Worm (Caenorhabditis elegans) whole organism, young adult: Measurements from ENCODE around the gene pot-1.

ENCODE experiments used
- B0261.1 ChIP-seq: sonication (generic microtip); optimal IDR thresholded peaks from 2 replicates; lab custom pipeline; 2016; ENCODE audit warnings: mild to moderate bottlenecking, missing genetic modification characterization, moderate library complexity, missing compliant biosample characterization
- B0336.3 ChIP-seq: fragments of 200-800 bp; sonication (Bioruptor generic); IDR thresholded peaks from 2 replicates; pipeline ENCODE4 v1.3.6; 2022; ENCODE audit warnings: missing genetic modification characterization, missing compliant biosample characterization
- C06A6.2 ChIP-seq: fragments of 200-800 bp; sonication (Bioruptor generic); conservative IDR thresholded peaks from 2 replicates; pipeline ENCODE4 v1.3.6; 2022; ENCODE audit warnings: missing genetic modification characterization, missing compliant biosample characterization
- C17E4.6 ChIP-seq: fragments of 200-800 bp; sonication (Bioruptor generic); IDR thresholded peaks from 2 replicates; pipeline ENCODE4 v1.3.6; 2022; ENCODE audit warnings: missing genetic modification reagents, missing genetic modification characterization, missing compliant biosample characterization
- D2030.7 ChIP-seq: fragments of 200-800 bp; sonication (Bioruptor generic); IDR thresholded peaks from 2 replicates; pipeline ENCODE4 v1.3.6; 2022; ENCODE audit warnings: missing genetic modification reagents, missing genetic modification characterization, missing compliant biosample characterization
- F23B12.7 ChIP-seq: sonication (generic microtip); optimal IDR thresholded peaks from 2 replicates; lab custom pipeline; 2017; ENCODE audit warnings: missing genetic modification characterization, mild to moderate bottlenecking, missing compliant biosample characterization, antibody characterized with exemption, moderate library complexity; ENCODE audit not compliant: insufficient read depth
- F33H1.4 ChIP-seq: fragments of 200-800 bp; sonication (Bioruptor generic); IDR thresholded peaks from 2 replicates; pipeline ENCODE4 v1.3.6; 2022; ENCODE audit warnings: missing genetic modification reagents, missing genetic modification characterization, missing compliant biosample characterization
- F49E8.2 ChIP-seq: sonication (generic microtip); optimal IDR thresholded peaks from 3 replicates; lab custom pipeline; 2017; ENCODE audit warnings: missing genetic modification characterization, mild to moderate bottlenecking, missing compliant biosample characterization, antibody characterized with exemption, moderate library complexity; ENCODE audit not compliant: insufficient read depth
- T26A5.8 ChIP-seq: sonication (generic microtip); optimal IDR thresholded peaks from 2 replicates; lab custom pipeline; 2016; ENCODE audit warnings: missing genetic modification characterization, missing compliant biosample characterization
- Y53F4B.3 ChIP-seq: fragments of 200-800 bp; sonication (Bioruptor generic); IDR thresholded peaks from 2 replicates; pipeline ENCODE4 v1.3.6; 2022; ENCODE audit warnings: missing genetic modification reagents, missing genetic modification characterization, missing compliant biosample characterization
- Y56A3A.18 ChIP-seq: fragments of 200-800 bp; sonication (Bioruptor generic); IDR thresholded peaks from 2 replicates; pipeline ENCODE4 v1.3.6; 2022; ENCODE audit warnings: missing genetic modification reagents, missing genetic modification characterization, missing compliant biosample characterization
- ZK185.1 ChIP-seq: sonication (generic microtip); optimal IDR thresholded peaks from 2 replicates; lab custom pipeline; 2016; ENCODE audit warnings: mild to moderate bottlenecking, missing genetic modification characterization, missing compliant biosample characterization; ENCODE audit not compliant: poor library complexity, severe bottlenecking
- akir-1 ChIP-seq: fragments of 200-800 bp; sonication (Bioruptor generic); optimal IDR thresholded peaks from 2 replicates; lab custom pipeline; 2018; ENCODE audit warnings: mild to moderate bottlenecking, missing genetic modification characterization, moderate library complexity, missing compliant biosample characterization
- aptf-2 ChIP-seq: fragments of 200-800 bp; sonication (Bioruptor generic); conservative IDR thresholded peaks from 2 replicates; pipeline ENCODE4 v1.3.6; 2022; ENCODE audit warnings: missing genetic modification reagents, missing genetic modification characterization, missing compliant biosample characterization
- attf-3 ChIP-seq: fragments of 200-800 bp; sonication (Bioruptor generic); conservative IDR thresholded peaks from 2 replicates; pipeline ENCODE4 v1.3.6; 2022; ENCODE audit warnings: missing genetic modification reagents, missing genetic modification characterization, missing compliant biosample characterization
- bed-1 ChIP-seq: fragments of 200-800 bp; sonication (Bioruptor generic); IDR thresholded peaks from 2 replicates; pipeline ENCODE4 v1.3.6; 2022; ENCODE audit warnings: missing genetic modification reagents, missing genetic modification characterization, missing compliant biosample characterization
- bed-2 ChIP-seq: fragments of 200-800 bp; sonication (Bioruptor generic); IDR thresholded peaks from 2 replicates; pipeline ENCODE4 v1.3.6; 2022; ENCODE audit warnings: missing genetic modification reagents, missing genetic modification characterization, missing compliant biosample characterization
- cebp-1 ChIP-seq, 2 experiments: fragments of 200-800 bp in 1 of 2; sonication (Bioruptor generic) in 1 of 2; sonication (generic microtip) in 1 of 2; IDR thresholded peaks in 1 of 2; optimal IDR thresholded peaks in 1 of 2; 2 replicates each; pipeline versions ENCODE4 v1.3.6 to Lab custom; 2017 to 2022; ENCODE audit warnings: missing compliant biosample characterization in 2 of 2, missing genetic modification characterization in 2 of 2, mild to moderate bottlenecking in 1 of 2, missing genetic modification reagents in 1 of 2, moderate library complexity in 1 of 2
- ceh-100 ChIP-seq: fragments of 200-800 bp; sonication (Bioruptor generic); IDR thresholded peaks from 2 replicates; pipeline ENCODE4 v1.3.6; 2022; ENCODE audit warnings: missing genetic modification reagents, missing genetic modification characterization, missing compliant biosample characterization
- ceh-79 ChIP-seq: sonication (generic microtip); optimal IDR thresholded peaks from 2 replicates; lab custom pipeline; 2017; ENCODE audit warnings: mild to moderate bottlenecking, missing genetic modification characterization, missing compliant biosample characterization
- ceh-91 ChIP-seq: fragments of 200-800 bp; sonication (Bioruptor generic); IDR thresholded peaks from 2 replicates; pipeline ENCODE4 v1.3.6; 2022; ENCODE audit warnings: missing genetic modification reagents, missing genetic modification characterization, missing compliant biosample characterization
- egl-44 ChIP-seq: fragments of 200-800 bp; sonication (Bioruptor generic); IDR thresholded peaks from 2 replicates; pipeline ENCODE4 v1.3.6; 2022; ENCODE audit warnings: missing genetic modification reagents, missing genetic modification characterization, missing compliant biosample characterization
- gei-17 ChIP-seq: fragments of 200-800 bp; sonication (Bioruptor generic); optimal IDR thresholded peaks from 2 replicates; lab custom pipeline; 2018; ENCODE audit warnings: mild to moderate bottlenecking, missing genetic modification characterization, missing compliant biosample characterization
- him-1 ChIP-seq: sonication (generic microtip); optimal IDR thresholded peaks from 2 replicates; lab custom pipeline; 2016; ENCODE audit warnings: missing genotype, missing genetic modification reagents, missing genetic modification characterization, missing compliant biosample characterization
- hlh-12 ChIP-seq: sonication (generic microtip); optimal IDR thresholded peaks from 2 replicates; lab custom pipeline; 2016; ENCODE audit warnings: missing genetic modification characterization, missing compliant biosample characterization
- hmg-20 ChIP-seq: fragments of 200-800 bp; sonication (Bioruptor generic); IDR thresholded peaks from 2 replicates; pipeline ENCODE4 v1.3.6; 2022; ENCODE audit warnings: missing genetic modification reagents, missing genetic modification characterization, missing compliant biosample characterization
- hsf-1 ChIP-seq: fragments of 200-800 bp; sonication (Bioruptor generic); IDR thresholded peaks from 2 replicates; pipeline ENCODE4 v1.3.6; 2022; ENCODE audit warnings: missing genetic modification reagents, missing genetic modification characterization, missing compliant biosample characterization
- let-607 ChIP-seq, 2 experiments: fragments of 200-800 bp in 1 of 2; sonication (Bioruptor generic) in 1 of 2; sonication (generic microtip) in 1 of 2; optimal IDR thresholded peaks; 2 replicates each; lab custom pipeline; 2016 to 2018; ENCODE audit warnings: mild to moderate bottlenecking in 2 of 2, missing compliant biosample characterization in 2 of 2, missing genetic modification characterization in 2 of 2, moderate library complexity in 2 of 2, missing genotype in 1 of 2
- lsl-1 ChIP-seq: fragments of 200-800 bp; sonication (Bioruptor generic); optimal IDR thresholded peaks from 2 replicates; lab custom pipeline; 2018; ENCODE audit warnings: mild to moderate bottlenecking, missing genetic modification characterization, moderate library complexity, missing compliant biosample characterization
- madf-10 ChIP-seq: sonication (generic microtip); optimal IDR thresholded peaks from 2 replicates; lab custom pipeline; 2016; ENCODE audit warnings: mild to moderate bottlenecking, missing genetic modification characterization, missing compliant biosample characterization
- mcd-1 ChIP-seq: fragments of 200-800 bp; sonication (Bioruptor generic); IDR thresholded peaks from 2 replicates; pipeline ENCODE4 v1.3.6; 2022; ENCODE audit warnings: missing genetic modification reagents, missing genetic modification characterization, missing compliant biosample characterization
- mes-4 ChIP-seq: sonication (generic microtip); optimal IDR thresholded peaks from 2 replicates; lab custom pipeline; 2016; ENCODE audit warnings: missing genotype, missing genetic modification characterization, missing compliant biosample characterization
- nfyb-1 ChIP-seq: fragments of 200-800 bp; sonication (Bioruptor generic); IDR thresholded peaks from 2 replicates; pipeline ENCODE4 v1.3.6; 2022; ENCODE audit warnings: missing genetic modification reagents, missing genetic modification characterization, missing compliant biosample characterization
- pha-4 ChIP-seq: fragments of 150-350 bp; sonication (generic microtip); optimal IDR thresholded peaks from 2 replicates; lab custom pipeline; 2014; ENCODE audit warnings: missing biosample characterization, missing genetic modification reagents, missing genetic modification characterization
- rcor-1 ChIP-seq: fragments of 200-800 bp; sonication (Bioruptor generic); IDR thresholded peaks from 2 replicates; pipeline ENCODE4 v1.3.6; 2022; ENCODE audit warnings: missing genetic modification reagents, missing genetic modification characterization, missing compliant biosample characterization
- rec-8 ChIP-seq, 2 experiments: sonication (generic microtip); optimal IDR thresholded peaks; 2 replicates each; lab custom pipeline; 2016; ENCODE audit warnings: mild to moderate bottlenecking in 2 of 2, missing genetic modification characterization in 2 of 2, missing genetic modification reagents in 2 of 2, missing genotype in 2 of 2, missing biosample characterization in 1 of 2, missing compliant biosample characterization in 1 of 2, moderate library complexity in 1 of 2
- repo-1 ChIP-seq: sonication (generic microtip); optimal IDR thresholded peaks from 2 replicates; lab custom pipeline; 2017; ENCODE audit warnings: mild to moderate bottlenecking, missing genetic modification characterization, missing compliant biosample characterization
- snpc-3.4 ChIP-seq: sonication (generic microtip); optimal IDR thresholded peaks from 2 replicates; lab custom pipeline; 2017; ENCODE audit warnings: missing genetic modification characterization, mild to moderate bottlenecking, missing compliant biosample characterization, antibody characterized with exemption, moderate library complexity, missing genotype, missing genetic modification reagents
- somi-1 ChIP-seq: fragments of 200-800 bp; sonication (Bioruptor generic); optimal IDR thresholded peaks from 2 replicates; lab custom pipeline; 2018; ENCODE audit warnings: mild to moderate bottlenecking, missing genetic modification characterization, missing compliant biosample characterization
- tbp1 ChIP-seq: fragments of 200-800 bp; sonication (Bioruptor generic); optimal IDR thresholded peaks from 2 replicates; lab custom pipeline; 2018; ENCODE audit warnings: mild to moderate bottlenecking, missing genetic modification characterization, missing compliant biosample characterization
- unc-130 ChIP-seq: sonication (generic microtip); optimal IDR thresholded peaks from 2 replicates; lab custom pipeline; 2016; ENCODE audit warnings: missing genetic modification reagents, missing genetic modification characterization, missing compliant biosample characterization
- zfh-2 ChIP-seq: fragments of 200-800 bp; sonication (Bioruptor generic); conservative IDR thresholded peaks from 2 replicates; pipeline ENCODE4 v1.3.6; 2022; ENCODE audit warnings: missing genetic modification reagents, missing genetic modification characterization, missing compliant biosample characterization
- ztf-22 ChIP-seq: fragments of 200-800 bp; sonication (Bioruptor generic); optimal IDR thresholded peaks from 2 replicates; lab custom pipeline; 2018; ENCODE audit warnings: mild to moderate bottlenecking, missing genetic modification characterization, moderate library complexity, missing compliant biosample characterization
- ztf-25 ChIP-seq: fragments of 200-800 bp; sonication (Bioruptor generic); IDR thresholded peaks from 2 replicates; pipeline ENCODE4 v1.3.6; 2022; ENCODE audit warnings: missing genetic modification reagents, missing genetic modification characterization, missing compliant biosample characterization

Gene pot-1

DNA sequence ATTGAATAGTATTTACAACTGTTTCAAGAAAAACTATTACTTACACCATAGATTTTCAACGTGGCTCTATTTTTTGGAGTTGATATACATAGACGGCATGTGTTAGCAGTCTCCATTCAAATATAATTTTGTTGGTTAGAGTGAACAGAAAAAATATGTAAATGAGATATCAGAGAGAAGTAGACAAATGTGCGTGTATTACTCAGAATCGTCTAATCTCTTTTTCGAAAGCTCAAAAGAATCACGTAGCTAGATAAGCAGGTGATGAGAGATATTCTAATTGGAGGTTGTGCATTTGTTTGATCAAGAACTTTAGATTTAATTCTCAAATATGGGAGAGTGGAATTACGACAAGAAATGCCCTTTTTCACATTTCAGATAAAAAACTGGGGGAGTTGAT lies 42.9 kb downstream of the pot-1 start, which contains the start of gene ZK418.10:
Gene ZK418.10 (minus strand): TSS at position 148 of the 400 bp plus-strand sequence.
- TF ChIP-seq lsl-1 (GFP tag; lab: Kevin White, UChicago) (no peak), B0261.1 (tag; lab: Kevin White, UChicago) (no peak), somi-1 (GFP tag; lab: Kevin White, UChicago) (no peak), F49E8.2 (no peak), ceh-100 (GFP tag; lab: Robert Waterston, UW) (no peak), D2030.7 (GFP tag; lab: Robert Waterston, UW) (no peak), ztf-25 (GFP tag; lab: Robert Waterston, UW) (no peak), ceh-79 (tag; lab: Kevin White, UChicago) (no peak), rcor-1 (no peak), T26A5.8 (tag; lab: Kevin White, UChicago) (no peak), egl-44 (GFP tag; lab: Robert Waterston, UW) (no peak), B0336.3 (GFP tag; lab: Robert Waterston, UW) (no peak), cebp-1 (GFP tag; IDR thresholded peaks at IDR 0.05; lab: Robert Waterston, UW) (no peak), cebp-1 (tag; optimal IDR thresholded peaks at IDR 0.05; lab: Kevin White, UChicago) (no peak), C17E4.6 (GFP tag; lab: Robert Waterston, UW) (no peak), hlh-12 (tag; lab: Kevin White, UChicago) (no peak), mes-4 (tag; lab: Kevin White, UChicago) (no peak), pha-4 (no peak), gei-17 (GFP tag; lab: Kevin White, UChicago) (no peak)
- TF ChIP-seq, all 124 proteins: peak for 0

DNA sequence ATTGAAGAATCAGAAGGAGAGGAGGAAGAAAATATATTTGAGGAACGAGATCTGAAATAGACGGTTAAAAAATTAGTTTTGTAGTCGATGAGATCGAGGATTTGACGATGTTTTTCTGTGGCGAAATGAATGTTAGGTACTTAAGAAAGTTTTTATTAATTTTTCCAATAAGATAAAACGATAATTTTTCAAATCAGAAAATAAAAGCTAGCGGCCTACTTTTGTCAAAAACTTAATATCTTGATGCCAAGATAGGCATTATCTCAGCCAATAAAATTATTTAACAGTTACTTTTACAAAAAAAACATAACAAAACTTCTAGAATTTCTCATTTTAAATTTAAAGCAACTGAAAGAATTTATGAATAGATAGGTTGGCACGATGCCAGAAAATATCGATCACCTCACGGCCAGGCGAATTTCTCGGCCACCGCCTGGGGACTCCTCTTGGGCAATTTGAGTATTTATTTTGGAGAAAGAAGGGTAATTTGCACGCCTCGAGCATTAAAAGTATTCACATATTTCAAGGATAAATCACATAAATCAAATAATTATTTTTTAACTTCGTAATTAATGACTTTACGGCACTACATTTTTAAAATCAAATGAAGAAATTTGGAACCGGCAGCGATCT lies 45.7 kb downstream of the pot-1 start, which contains the start of gene fubl-2:
Gene fubl-2 (minus strand): TSS at position 51 of the 633 bp plus-strand sequence.
- TF ChIP-seq mcd-1 (no peak), let-607 (tag; optimal IDR thresholded peaks at IDR 0.05; lab: Kevin White, UChicago) (peak in 1 of 2 experiments; percentile 14), F33H1.4 (GFP tag; lab: Robert Waterston, UW) (peak; percentile 60), hsf-1 (GFP tag; lab: Robert Waterston, UW) (no peak), Y53F4B.3 (GFP tag; lab: Robert Waterston, UW) (no peak), unc-130 (peak; percentile 49), attf-3 (0 out of 2 replicates have a peak, but pooled peaks have one; percentile 38), tbp1 (GFP tag; lab: Kevin White, UChicago) (no peak), ceh-91 (peak; percentile 26; the same call in 1 of the 2 replicates), F23B12.7 (tag; lab: Kevin White, UChicago) (peak; percentile 27), bed-2 (GFP tag; lab: Robert Waterston, UW) (no peak), repo-1 (tag; lab: Kevin White, UChicago) (no peak), bed-1 (GFP tag; lab: Robert Waterston, UW) (no peak), D2030.7 (GFP tag; lab: Robert Waterston, UW) (peak; percentile 59; the same call in 1 of the 2 replicates), zfh-2 (GFP tag; lab: Robert Waterston, UW) (no peak), snpc-3.4 (peak; percentile 45), him-1 (tag; lab: Kevin White, UChicago) (peak; percentile 5), aptf-2 (GFP tag; lab: Robert Waterston, UW) (0 out of 2 replicates have a peak, but pooled peaks have one; percentile 63), ztf-22 (GFP tag; lab: Kevin White, UChicago) (no peak), ceh-100 (GFP tag; lab: Robert Waterston, UW) (0 out of 2 replicates have a peak, but pooled peaks have one; percentile 31), C06A6.2 (no peak), madf-10 (tag; lab: Kevin White, UChicago) (peak; percentile 29), rec-8 (tag; optimal IDR thresholded peaks at IDR 0.05; lab: Kevin White, UChicago) (peak in 1 of 2 experiments; percentile 26), akir-1 (GFP tag; lab: Kevin White, UChicago) (no peak), ZK185.1 (tag; lab: Kevin White, UChicago) (peak; percentile 62), nfyb-1 (GFP tag; lab: Robert Waterston, UW) (no peak), Y56A3A.18 (no peak), hmg-20 (GFP tag; lab: Robert Waterston, UW) (no peak), lsl-1 (GFP tag; lab: Kevin White, UChicago) (peak; percentile 39)
